Worm (Caenorhabditis elegans): ENCODE data around the gene C39B10.3.
A peak's percentile ranks its signal among the peaks of the same experiment; 100 is the strongest.

Gene C39B10.3

DNA sequence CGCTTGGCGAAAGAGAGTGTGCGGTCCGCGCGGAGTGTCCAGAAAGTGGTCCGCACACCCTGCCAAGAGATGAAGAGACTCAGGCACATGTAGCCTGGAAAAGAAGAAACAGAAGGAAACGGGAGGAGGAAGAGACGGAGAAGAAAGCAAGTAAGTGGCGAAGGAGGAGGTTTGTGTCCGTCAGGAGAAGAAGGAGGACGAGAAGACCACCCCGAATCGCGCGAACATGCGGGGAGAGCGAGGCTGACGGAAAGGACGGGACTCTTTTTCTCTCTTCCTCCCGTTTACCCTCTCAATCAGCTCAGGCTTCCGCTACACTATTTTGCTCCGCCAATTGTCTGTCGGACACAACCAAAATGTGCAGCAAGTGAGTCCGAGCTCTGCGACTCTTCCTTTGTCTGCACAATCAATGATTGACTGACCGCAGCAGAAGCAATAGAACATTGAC, 8.4 kb upstream of the C39B10.3 start (continued):
- no peak for TF ChIP-seq nhr-23 (tag; optimal IDR thresholded peaks at IDR 0.05)
- no peak for TF ChIP-seq nhr-6 (tag; optimal IDR thresholded peaks at IDR 0.05)

DNA sequence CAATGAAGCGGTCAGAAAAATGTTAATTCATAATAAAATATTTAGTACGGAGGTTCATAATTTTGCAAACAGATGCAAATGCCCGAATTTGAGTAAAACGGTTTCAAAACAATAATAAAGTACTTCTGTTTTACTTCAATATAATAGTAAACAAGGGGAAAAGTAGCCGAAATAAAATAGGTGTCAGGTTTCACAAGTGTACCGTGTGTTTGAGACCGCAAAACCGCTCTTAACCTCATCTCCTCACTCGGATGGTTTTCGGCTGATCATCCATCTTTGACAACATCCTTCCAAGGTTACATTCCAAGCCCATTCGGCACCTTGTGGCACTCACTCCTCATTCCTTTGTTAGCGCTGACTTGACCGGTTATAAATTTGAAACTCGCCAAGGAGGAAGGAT, 6.5 kb upstream of the C39B10.3 start:
- TF ChIP-seq mab-5 (tag; optimal IDR thresholded peaks at IDR 0.05) (no peak), unc-62 (GFP tag; optimal IDR thresholded peaks at IDR 0.05) (no peak), skn-1 (tag; optimal IDR thresholded peaks at IDR 0.05) (no peak), blmp-1 (tag; optimal IDR thresholded peaks at IDR 0.05; ENCODE audit: insufficient read depth) (no peak), sma-3 (GFP tag; optimal IDR thresholded peaks at IDR 0.05) (no peak), zag-1 (tag; optimal IDR thresholded peaks at IDR 0.05) (no peak), lin-39 (tag; optimal IDR thresholded peaks at IDR 0.05) (no peak), lin-11 (tag; optimal IDR thresholded peaks at IDR 0.05) (no peak)

ce11 chrX:10440781-10441180, 3.2 kb upstream of the C39B10.3 start:
- TF ChIP-seq fos-1 (tag; optimal IDR thresholded peaks at IDR 0.05) = peak; percentile 25
- peak; percentile 54 for TF ChIP-seq skn-1 (tag; optimal IDR thresholded peaks at IDR 0.05)
- TF ChIP-seq unc-62 (GFP tag; optimal IDR thresholded peaks at IDR 0.05) = no peak

DNA sequence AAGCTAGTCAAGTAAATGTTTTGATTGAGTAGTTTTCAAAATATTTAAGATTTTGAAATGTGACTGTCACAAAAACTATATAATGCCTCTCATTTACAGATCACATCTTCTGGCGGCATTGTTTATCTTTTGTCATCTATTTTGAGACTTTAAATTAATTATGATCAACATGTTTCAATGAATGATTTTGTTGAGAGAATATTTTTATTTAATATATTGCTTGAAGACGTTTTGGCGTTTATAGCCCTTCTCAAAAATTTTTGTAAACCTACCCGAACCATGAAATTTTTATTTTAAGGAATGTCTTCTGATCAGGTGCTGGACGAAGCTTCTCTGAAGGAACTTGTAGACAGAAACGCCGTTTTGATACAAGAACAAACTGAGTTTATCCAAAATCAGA, 769 bp downstream of the C39B10.3 start, which contains the start of gene C39B10.4:
Gene C39B10.4 (plus strand): TSS at position 301 of the 400 bp plus-strand sequence.
- TF ChIP-seq nhr-77 (tag; optimal IDR thresholded peaks at IDR 0.05) = no peak
- TF ChIP-seq Y55F3AM.14 (GFP tag; optimal IDR thresholded peaks at IDR 0.05) = no peak
- TF ChIP-seq peb-1 (tag; optimal IDR thresholded peaks at IDR 0.05) = no peak
- TF ChIP-seq mdl-1 (tag; optimal IDR thresholded peaks at IDR 0.05) = no peak
- no peak for TF ChIP-seq snpc-4 (tag; optimal IDR thresholded peaks at IDR 0.05)
- no peak for TF ChIP-seq zag-1 (tag; optimal IDR thresholded peaks at IDR 0.05)
- TF ChIP-seq ztf-4 (tag; optimal IDR thresholded peaks at IDR 0.05) = no peak
- TF ChIP-seq nhr-11 (tag; optimal IDR thresholded peaks at IDR 0.05) = no peak
- TF ChIP-seq nhr-129 (tag; optimal IDR thresholded peaks at IDR 0.05) = no peak
- no peak for TF ChIP-seq lin-39 (tag; optimal IDR thresholded peaks at IDR 0.05)
- no peak for TF ChIP-seq lin-11 (tag; optimal IDR thresholded peaks at IDR 0.05)

ce11 chrX:10446982-10447381, 3.0 kb downstream of the C39B10.3 start, which contains the start of gene C39B10.5:
C39B10.5 (plus strand) TSS chrX:10447343.
- TF ChIP-seq C34F6.9 (tag; optimal IDR thresholded peaks at IDR 0.05) (peak; percentile 10), ztf-1 (GFP tag; conservative IDR thresholded peaks at IDR 0.05) (no peak), lsy-2 (tag; optimal IDR thresholded peaks at IDR 0.05) (peak in 1 of 2 experiments; percentile 63)

DNA sequence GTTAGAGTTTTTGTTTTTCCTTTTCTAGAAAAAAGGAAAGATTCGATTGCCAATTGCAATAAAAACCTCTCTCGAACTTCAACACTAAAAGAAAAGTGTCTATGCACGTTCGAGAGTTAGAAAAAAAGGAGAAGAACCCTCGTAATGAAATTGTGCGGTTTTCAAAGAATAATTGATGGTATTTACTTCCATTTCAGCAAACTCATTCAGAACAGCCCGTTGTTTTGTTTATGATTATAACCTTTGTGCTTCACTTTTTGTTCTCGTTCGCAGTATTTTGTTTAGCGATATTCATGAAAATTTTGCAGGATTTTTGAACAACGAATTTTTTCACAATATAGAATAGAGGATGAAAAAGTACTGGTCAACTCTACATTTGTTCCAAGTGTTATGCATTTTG, 10.0 kb downstream of the C39B10.3 start, which contains the start of gene lgc-41:
Gene lgc-41 (plus strand): TSS at position 301 of the 400 bp plus-strand sequence.
- TF ChIP-seq ztf-4 (tag; optimal IDR thresholded peaks at IDR 0.05) = no peak
- no peak for TF ChIP-seq sma-9 (GFP tag; optimal IDR thresholded peaks at IDR 0.05)
- TF ChIP-seq sma-9 (tag; optimal IDR thresholded peaks at IDR 0.05) = no peak
- no peak for TF ChIP-seq ceh-82 (tag; optimal IDR thresholded peaks at IDR 0.05)
- TF ChIP-seq blmp-1 (tag; optimal IDR thresholded peaks at IDR 0.05; ENCODE audit: insufficient read depth) = no peak
- no peak for TF ChIP-seq C34F6.9 (tag; optimal IDR thresholded peaks at IDR 0.05)
- TF ChIP-seq mbf-1 (tag; optimal IDR thresholded peaks at IDR 0.05) = no peak
- no peak for TF ChIP-seq Y55F3AM.14 (GFP tag; optimal IDR thresholded peaks at IDR 0.05)
- TF ChIP-seq fos-1 (tag; optimal IDR thresholded peaks at IDR 0.05) = no peak

- no peak for TF ChIP-seq ceh-16 (tag; optimal IDR thresholded peaks at IDR 0.05)
- TF ChIP-seq blmp-1 (tag; optimal IDR thresholded peaks at IDR 0.05; ENCODE audit: insufficient read depth) = no peak
- no peak for TF ChIP-seq ZK546.5 (tag; optimal IDR thresholded peaks at IDR 0.05)
- no peak for TF ChIP-seq nhr-6 (tag; optimal IDR thresholded peaks at IDR 0.05)
- no peak for TF ChIP-seq elt-3 (tag; optimal IDR thresholded peaks at IDR 0.05)
- TF ChIP-seq nhr-12 (tag; optimal IDR thresholded peaks at IDR 0.05) = no peak
- no peak for TF ChIP-seq ztf-1 (GFP tag; conservative IDR thresholded peaks at IDR 0.05)
- TF ChIP-seq sma-3 (GFP tag; optimal IDR thresholded peaks at IDR 0.05) = no peak
- TF ChIP-seq skn-1 (tag; optimal IDR thresholded peaks at IDR 0.05) = no peak
- TF ChIP-seq unc-39 (tag; optimal IDR thresholded peaks at IDR 0.05) = no peak
- TF ChIP-seq gmeb-1 (tag; optimal IDR thresholded peaks at IDR 0.05) = no peak
- no peak for TF ChIP-seq R02D3.7 (tag; optimal IDR thresholded peaks at IDR 0.05)
- TF ChIP-seq snpc-4 (tag; optimal IDR thresholded peaks at IDR 0.05) = no peak
- TF ChIP-seq aly-2 (tag; optimal IDR thresholded peaks at IDR 0.05) = no peak
- no peak for TF ChIP-seq elt-1 (tag; optimal IDR thresholded peaks at IDR 0.05)
- TF ChIP-seq F13H6.1 (tag; optimal IDR thresholded peaks at IDR 0.05) = no peak
- TF ChIP-seq nhr-77 (tag; optimal IDR thresholded peaks at IDR 0.05) = no peak
These were observed 18.5 kb downstream of the C39B10.3 start for ce11 chrX:10462391-10462790.

Measured in whole organism, L2 larva.